Worm (Caenorhabditis elegans) whole organism, L4/young adult: ENCODE results near the gene zfp-2.

Experiments
- W03F9.2 ChIP-seq: fragments of 150-350 bp; optimal IDR thresholded peaks from 2 replicates; lab custom pipeline; 2014; ENCODE audit warnings: missing biosample characterization, missing genetic modification characterization
- him-1 ChIP-seq: sonication (generic microtip); optimal IDR thresholded peaks from 2 replicates; lab custom pipeline; 2016; ENCODE audit warnings: missing genotype, missing genetic modification reagents, missing genetic modification characterization, missing compliant biosample characterization

- no peak for TF ChIP-seq W03F9.2
- no peak for TF ChIP-seq him-1 (tag; lab: Kevin White, UChicago)
Observed at ce11 chrII:9551536-9551935, 5.9 kb upstream of the zfp-2 start, which contains the start of gene F35H8.12.
